Worm (Caenorhabditis elegans) whole organism, L3 larva: ENCODE data around the gene gpa-3.
A peak's percentile ranks its signal among the peaks of the same experiment; 100 is the strongest.

ENCODE experiments used
- R02D3.7 ChIP-seq: fragments of 150-350 bp; optimal IDR thresholded peaks from 2 replicates; lab custom pipeline; 2014; ENCODE audit warnings: missing biosample characterization, missing genetic modification characterization
- ZK546.5 ChIP-seq: sonication (generic microtip); optimal IDR thresholded peaks from 2 replicates; lab custom pipeline; 2017; ENCODE audit warnings: missing biosample characterization, missing genetic modification characterization
- aly-2 ChIP-seq: fragments of 150-350 bp; optimal IDR thresholded peaks from 2 replicates; lab custom pipeline; 2014; ENCODE audit warnings: missing biosample characterization, missing genetic modification characterization
- ama-1 ChIP-seq: fragments of 150-350 bp; optimal IDR thresholded peaks from 2 replicates; lab custom pipeline; 2018
- ceh-16 ChIP-seq: sonication (generic microtip); optimal IDR thresholded peaks from 2 replicates; lab custom pipeline; 2017; ENCODE audit warnings: missing biosample characterization, missing genetic modification characterization
- ceh-28 ChIP-seq: fragments of 150-350 bp; optimal IDR thresholded peaks from 2 replicates; lab custom pipeline; 2014; ENCODE audit warnings: missing biosample characterization, missing genetic modification reagents, missing genetic modification characterization
- ceh-9 ChIP-seq: sonication (generic microtip); optimal IDR thresholded peaks from 2 replicates; lab custom pipeline; 2018; ENCODE audit warnings: missing biosample characterization, missing genetic modification characterization
- daf-12 ChIP-seq: fragments of 150-350 bp; optimal IDR thresholded peaks from 2 replicates; lab custom pipeline; 2014; ENCODE audit warnings: missing biosample characterization, missing genetic modification reagents, missing genetic modification characterization
- egl-27 ChIP-seq: sonication (generic microtip); optimal IDR thresholded peaks from 4 replicates; lab custom pipeline; 2017; ENCODE audit warnings: missing biosample characterization, missing genetic modification reagents, missing genetic modification characterization
- egl-5 ChIP-seq: fragments of 150-350 bp; optimal IDR thresholded peaks from 2 replicates; lab custom pipeline; 2017; ENCODE audit warnings: missing biosample characterization, missing genetic modification reagents, missing genetic modification characterization, inconsistent platforms
- elt-1 ChIP-seq: fragments of 150-350 bp; optimal IDR thresholded peaks from 2 replicates; lab custom pipeline; 2014; ENCODE audit warnings: missing biosample characterization, missing genetic modification characterization
- elt-2 ChIP-seq: sonication (generic microtip); optimal IDR thresholded peaks from 2 replicates; lab custom pipeline; 2016; ENCODE audit warnings: missing genetic modification reagents, mild to moderate bottlenecking, missing genetic modification characterization, missing compliant biosample characterization
- elt-3 ChIP-seq, 3 experiments: fragments of 150-350 bp in 1 of 3; sonication (generic microtip) in 2 of 3; optimal IDR thresholded peaks; 2 replicates in 2 of 3; 4 replicates in 1 of 3; lab custom pipeline; 2014 to 2017; ENCODE audit warnings: missing biosample characterization in 3 of 3, missing genetic modification characterization in 3 of 3
- fkh-10 ChIP-seq: sonication (generic microtip); optimal IDR thresholded peaks from 2 replicates; lab custom pipeline; 2017; ENCODE audit warnings: missing biosample characterization, missing genetic modification reagents, missing genetic modification characterization
- fkh-2 ChIP-seq: fragments of 150-350 bp; optimal IDR thresholded peaks from 2 replicates; lab custom pipeline; 2014; ENCODE audit warnings: missing biosample characterization, missing genetic modification reagents, missing genetic modification characterization
- fos-1 ChIP-seq: fragments of 150-350 bp; optimal IDR thresholded peaks from 2 replicates; lab custom pipeline; 2014; ENCODE audit warnings: missing biosample characterization, missing genetic modification characterization
- hmg-11 ChIP-seq: sonication (generic microtip); optimal IDR thresholded peaks from 2 replicates; lab custom pipeline; 2016; ENCODE audit warnings: missing genetic modification characterization, missing compliant biosample characterization
- jun-1 ChIP-seq: fragments of 150-350 bp; optimal IDR thresholded peaks from 2 replicates; lab custom pipeline; 2014; ENCODE audit warnings: missing biosample characterization, missing genetic modification reagents, missing genetic modification characterization
- lin-39 ChIP-seq: fragments of 150-350 bp; optimal IDR thresholded peaks from 2 replicates; lab custom pipeline; 2018; ENCODE audit warnings: missing biosample characterization, missing genetic modification reagents, missing genetic modification characterization
- lsy-12 ChIP-seq: sonication (generic microtip); optimal IDR thresholded peaks from 2 replicates; lab custom pipeline; 2016; ENCODE audit warnings: mild to moderate bottlenecking, missing genetic modification characterization, missing compliant biosample characterization
- mml-1 ChIP-seq: fragments of 150-350 bp; sonication (generic microtip); optimal IDR thresholded peaks from 3 replicates; lab custom pipeline; 2014; ENCODE audit warnings: missing biosample characterization, missing genetic modification characterization
- nfya-1 ChIP-seq: sonication (generic microtip); optimal IDR thresholded peaks from 2 replicates; lab custom pipeline; 2017; ENCODE audit warnings: missing genetic modification characterization, mild to moderate bottlenecking, missing compliant biosample characterization, antibody characterized with exemption, moderate library complexity; ENCODE audit not compliant: insufficient read depth
- nhr-11 ChIP-seq: fragments of 150-350 bp; optimal IDR thresholded peaks from 2 replicates; lab custom pipeline; 2014; ENCODE audit warnings: missing biosample characterization, missing genetic modification characterization
- nhr-23 ChIP-seq: fragments of 150-350 bp; optimal IDR thresholded peaks from 2 replicates; lab custom pipeline; 2014; ENCODE audit warnings: missing biosample characterization, missing genetic modification reagents, missing genetic modification characterization
- nhr-25 ChIP-seq: sonication (generic microtip); optimal IDR thresholded peaks from 2 replicates; lab custom pipeline; 2017; ENCODE audit warnings: missing biosample characterization, missing genetic modification characterization
- nhr-43 ChIP-seq: sonication (generic microtip); optimal IDR thresholded peaks from 2 replicates; lab custom pipeline; 2016; ENCODE audit warnings: mild to moderate bottlenecking, missing genetic modification characterization, missing compliant biosample characterization; ENCODE audit not compliant: poor library complexity, severe bottlenecking
- nhr-67 ChIP-seq: fragments of 150-350 bp; optimal IDR thresholded peaks from 2 replicates; lab custom pipeline; 2014; ENCODE audit warnings: missing biosample characterization, missing genetic modification characterization
- nhr-76 ChIP-seq: fragments of 150-350 bp; sonication (generic microtip); optimal IDR thresholded peaks from 5 replicates; lab custom pipeline; 2014; ENCODE audit warnings: missing biosample characterization, missing genetic modification characterization
- nhr-77 ChIP-seq: fragments of 150-350 bp; optimal IDR thresholded peaks from 2 replicates; lab custom pipeline; 2014; ENCODE audit warnings: missing biosample characterization, missing genetic modification characterization
- pha-4 ChIP-seq: fragments of 150-350 bp; optimal IDR thresholded peaks from 2 replicates; lab custom pipeline; 2014; ENCODE audit warnings: missing biosample characterization, missing genetic modification reagents, missing genetic modification characterization
- pqm-1 ChIP-seq: fragments of 150-350 bp; optimal IDR thresholded peaks from 2 replicates; lab custom pipeline; 2017; ENCODE audit warnings: missing biosample characterization, missing genetic modification characterization, inconsistent platforms
- sea-2 ChIP-seq: fragments of 150-350 bp; sonication (generic microtip); optimal IDR thresholded peaks from 4 replicates; lab custom pipeline; 2014; ENCODE audit warnings: missing biosample characterization, missing genetic modification reagents, missing genetic modification characterization
- snpc-4 ChIP-seq: fragments of 150-350 bp; optimal IDR thresholded peaks from 2 replicates; lab custom pipeline; 2014; ENCODE audit warnings: missing biosample characterization, missing genetic modification characterization
- tbx-2 ChIP-seq: sonication (generic microtip); optimal IDR thresholded peaks from 2 replicates; lab custom pipeline; 2016; ENCODE audit warnings: mild to moderate bottlenecking, missing genetic modification characterization, missing compliant biosample characterization
- ztf-11 ChIP-seq: fragments of 150-350 bp; optimal IDR thresholded peaks from 2 replicates; lab custom pipeline; 2014; ENCODE audit warnings: missing biosample characterization, missing genetic modification characterization

gpa-3 gene

DNA sequence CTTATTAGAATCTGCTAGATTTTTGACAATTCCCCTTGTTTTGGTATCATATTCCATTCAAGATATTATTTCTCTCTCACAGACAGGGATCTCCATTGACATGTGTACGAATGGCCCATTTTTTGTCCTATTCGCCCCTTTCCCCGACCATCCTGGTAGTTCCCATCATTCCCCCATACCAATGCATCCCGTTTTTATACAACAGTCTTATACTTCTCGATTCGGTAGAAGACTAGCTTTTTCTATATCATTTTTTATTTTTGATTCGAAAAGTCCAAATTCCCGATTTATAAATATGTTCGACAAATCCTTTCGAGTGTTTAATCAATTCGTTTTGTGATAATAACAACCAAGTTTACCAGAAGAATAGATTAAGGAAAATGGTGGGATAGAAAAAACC is 32.7 kb downstream of the gpa-3 start:
- TF ChIP-seq pha-4 (tag; lab: Kevin White, UChicago) (no peak), nhr-77 (no peak), egl-27 (no peak), nhr-67 (tag; lab: Kevin White, UChicago) (no peak), nhr-25 (tag; lab: Kevin White, UChicago) (no peak), ZK546.5 (tag; lab: Kevin White, UChicago) (no peak), R02D3.7 (tag; lab: Kevin White, UChicago) (no peak)

DNA sequence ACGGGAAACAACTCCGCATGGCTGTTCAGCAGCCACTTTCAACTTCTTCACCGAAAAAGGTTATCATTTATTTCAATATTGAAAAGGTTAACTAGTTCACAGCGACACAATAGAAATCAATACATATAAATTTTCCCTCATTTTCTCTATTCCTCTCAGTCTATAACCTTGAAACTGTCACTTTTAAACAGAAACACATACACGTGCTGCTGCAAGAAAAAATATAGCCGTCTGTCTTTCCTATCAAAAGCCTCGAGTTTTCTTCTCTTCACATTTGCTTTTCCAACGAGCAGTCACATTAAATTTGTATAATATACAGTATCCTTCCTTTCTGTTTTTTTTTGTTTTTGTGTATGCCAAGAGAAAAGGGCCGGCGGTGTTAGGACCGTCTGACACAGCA is 35.4 kb downstream of the gpa-3 start:
- TF ChIP-seq nhr-25 (tag; lab: Kevin White, UChicago) (peak; percentile 65), ceh-28 (tag; lab: Kevin White, UChicago) (no peak), nhr-11 (no peak), nhr-23 (no peak), aly-2 (tag; lab: Kevin White, UChicago) (no peak), elt-2 (tag; lab: Kevin White, UChicago) (peak; percentile 20), pha-4 (tag; lab: Kevin White, UChicago) (peak; percentile 14)

DNA sequence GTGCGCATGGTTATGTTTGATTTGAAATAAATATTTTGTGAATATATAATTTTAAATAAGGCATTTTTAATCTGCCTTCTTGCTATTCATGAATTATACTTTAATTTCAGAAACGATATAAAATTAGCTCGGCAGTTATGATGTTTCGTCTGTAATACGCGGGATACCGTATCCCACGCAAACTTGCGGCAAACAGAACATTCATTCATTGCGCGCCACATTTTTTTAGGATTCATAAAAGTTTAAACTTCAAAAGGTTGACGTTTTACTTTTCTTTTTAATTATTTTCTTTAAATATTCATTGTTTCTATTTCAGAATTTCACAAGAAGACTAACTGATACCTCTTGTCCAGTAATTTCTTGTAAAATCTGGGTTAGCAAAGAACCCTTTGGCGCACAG is 36.7 kb downstream of the gpa-3 start, which contains the start of gene tag-153:
tag-153 (plus strand) TSS at position 200 of the 400 bp plus-strand sequence.
- TF ChIP-seq mml-1 (tag; lab: Kevin White, UChicago): no peak
- TF ChIP-seq daf-12 (tag; lab: Kevin White, UChicago): no peak
- TF ChIP-seq pqm-1 (tag; lab: Kevin White, UChicago): no peak
- TF ChIP-seq egl-5: no peak
- no peak for TF ChIP-seq fkh-2 (tag; lab: Kevin White, UChicago)
- no peak for TF ChIP-seq jun-1 (tag; lab: Kevin White, UChicago)
- TF ChIP-seq hmg-11 (tag; lab: Kevin White, UChicago): no peak
- no peak for TF ChIP-seq elt-3 (tag; optimal IDR thresholded peaks at IDR 0.05; lab: Kevin White, UChicago)
- no peak for TF ChIP-seq fkh-10
- no peak for TF ChIP-seq nfya-1 (tag; lab: Kevin White, UChicago)
- TF ChIP-seq nhr-43 (tag; lab: Kevin White, UChicago): no peak
- no peak for TF ChIP-seq nhr-76 (tag; lab: Kevin White, UChicago)
- TF ChIP-seq elt-1 (tag; lab: Kevin White, UChicago): no peak
- TF ChIP-seq snpc-4 (tag; lab: Kevin White, UChicago): no peak
- TF ChIP-seq elt-2 (tag; lab: Kevin White, UChicago): no peak
- no peak for TF ChIP-seq ceh-16
- TF ChIP-seq egl-27: no peak

DNA sequence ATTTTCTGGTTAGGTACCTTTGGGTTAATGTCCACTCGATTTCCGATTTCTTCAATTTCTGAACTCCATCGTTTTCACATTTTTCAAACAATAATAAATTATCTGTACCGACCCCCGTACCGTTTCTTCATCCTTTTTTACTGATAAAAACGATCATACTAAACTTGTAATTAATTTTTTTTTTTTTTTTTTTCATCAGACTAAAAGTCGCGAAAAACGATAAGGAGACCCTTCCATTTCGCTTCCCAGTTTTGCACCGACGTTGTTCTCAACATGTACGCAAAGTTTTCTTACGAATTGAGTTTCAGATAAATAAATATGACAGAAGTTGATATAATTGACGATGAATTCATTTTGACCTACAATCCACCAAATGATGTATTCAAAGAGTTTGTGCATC is 38.4 kb downstream of the gpa-3 start, which contains the start of gene F44A2.7:
F44A2.7 (plus strand) TSS at position 301 of the 400 bp plus-strand sequence.
- no peak for TF ChIP-seq pha-4 (tag; lab: Kevin White, UChicago)
- TF ChIP-seq nhr-43 (tag; lab: Kevin White, UChicago): no peak
- peak; percentile 13 for TF ChIP-seq elt-2 (tag; lab: Kevin White, UChicago)
- TF ChIP-seq ceh-16: no peak
- no peak for TF ChIP-seq lsy-12 (tag; lab: Kevin White, UChicago)
- no peak for TF ChIP-seq sea-2 (GFP tag; lab: Kevin White, UChicago)
- no peak for TF ChIP-seq nhr-25 (tag; lab: Kevin White, UChicago)
- no peak for TF ChIP-seq aly-2 (tag; lab: Kevin White, UChicago)
- TF ChIP-seq, all 47 proteins: peak for 1

DNA sequence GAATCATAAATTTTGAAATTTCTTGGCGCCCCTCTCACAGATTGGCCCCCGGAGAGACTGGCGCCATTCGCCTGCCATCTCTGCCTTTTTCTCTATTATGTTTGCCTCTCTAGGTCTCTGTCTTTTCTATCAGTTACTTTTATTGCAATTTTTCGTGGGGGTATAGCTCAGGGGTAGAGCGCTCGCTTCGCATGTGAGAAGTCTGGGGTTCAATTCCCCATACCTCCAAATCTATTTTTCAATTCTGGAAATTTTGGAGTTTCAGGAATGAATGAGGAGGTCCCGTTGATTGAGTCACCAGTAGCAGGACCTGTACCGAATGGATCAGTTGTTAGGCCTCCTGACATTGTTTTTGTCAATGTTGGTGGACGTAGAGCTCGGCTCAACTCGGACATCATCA is 41.5 kb downstream of the gpa-3 start, which contains the start of gene kvs-3:
kvs-3 (plus strand) TSS at position 266 of the 400 bp plus-strand sequence.
- TF ChIP-seq nhr-76 (tag; lab: Kevin White, UChicago) (peak; percentile 2), ceh-9 (tag; lab: Kevin White, UChicago) (no peak), hmg-11 (tag; lab: Kevin White, UChicago) (peak; percentile 81), elt-2 (tag; lab: Kevin White, UChicago) (peak; percentile 49), R02D3.7 (tag; lab: Kevin White, UChicago) (peak; percentile 2), fkh-2 (tag; lab: Kevin White, UChicago) (no peak), aly-2 (tag; lab: Kevin White, UChicago) (no peak), lsy-12 (tag; lab: Kevin White, UChicago) (peak; percentile 37), fkh-10 (no peak), pha-4 (tag; lab: Kevin White, UChicago) (no peak), lin-39 (peak; percentile 65), nfya-1 (tag; lab: Kevin White, UChicago) (peak; percentile 49), egl-27 (peak; percentile 29), elt-1 (tag; lab: Kevin White, UChicago) (peak; percentile 22), ama-1 (lab: Kevin White, UChicago) (no peak), nhr-77 (peak; percentile 19), tbx-2 (tag; lab: Kevin White, UChicago) (peak; percentile 51), ztf-11 (no peak), fos-1 (tag; lab: Kevin White, UChicago) (no peak)
